Fruit fly (Drosophila melanogaster) whole organism, embryonic: ENCODE data around the gene srp.

Source experiments
- Atf6 ChIP-seq: fragments of 200-800 bp; sonication (Bioruptor generic); IDR thresholded peaks from 2 replicates; pipeline ENCODE4 v1.3.6; 2022; ENCODE audit warnings: missing biosample characterization, missing genetic modification characterization
- B-H2 ChIP-seq: fragments of 200-800 bp; sonication (Bioruptor generic); optimal IDR thresholded peaks from 2 replicates; lab custom pipeline; 2018; ENCODE audit warnings: missing biosample characterization, mild to moderate bottlenecking, missing genetic modification characterization
- CG10147 ChIP-seq: fragments of 200-800 bp; sonication (Bioruptor generic); optimal IDR thresholded peaks from 2 replicates; lab custom pipeline; 2019; ENCODE audit warnings: missing biosample characterization, mild to moderate bottlenecking, missing genetic modification characterization, moderate library complexity
- CG10267 ChIP-seq: fragments of 200-800 bp; sonication (Bioruptor generic); optimal IDR thresholded peaks from 2 replicates; lab custom pipeline; 2018; ENCODE audit warnings: missing biosample characterization, mild to moderate bottlenecking, missing genetic modification characterization, moderate library complexity
- CG11085 ChIP-seq: fragments of 200-800 bp; sonication (Bioruptor generic); IDR thresholded peaks from 2 replicates; pipeline ENCODE4 v1.3.6; 2022; ENCODE audit warnings: missing biosample characterization, missing genetic modification characterization
- CG11093 ChIP-seq: fragments of 200-800 bp; sonication (Bioruptor generic); IDR thresholded peaks from 3 replicates; pipeline ENCODE4 v1.3.6; 2022; ENCODE audit warnings: missing biosample characterization, missing genetic modification characterization
- CG11560 ChIP-seq: fragments of 200-800 bp; sonication (Bioruptor generic); IDR thresholded peaks from 3 replicates; pipeline ENCODE4 v1.3.6; 2022; ENCODE audit warnings: missing biosample characterization, missing genetic modification characterization
- CG12236 ChIP-seq: fragments of 200-800 bp; sonication (Bioruptor generic); optimal IDR thresholded peaks from 2 replicates; lab custom pipeline; 2016; ENCODE audit warnings: missing biosample characterization, missing genetic modification characterization
- CG12769 ChIP-seq: fragments of 200-800 bp; sonication (Bioruptor generic); optimal IDR thresholded peaks from 2 replicates; lab custom pipeline; 2019; ENCODE audit warnings: missing biosample characterization, mild to moderate bottlenecking, missing genetic modification characterization, moderate library complexity
- CG14710 ChIP-seq: fragments of 200-800 bp; sonication (Bioruptor generic); optimal IDR thresholded peaks from 3 replicates; lab custom pipeline; 2019; ENCODE audit warnings: missing biosample characterization, mild to moderate bottlenecking, missing genetic modification characterization, moderate library complexity
- CG15011 ChIP-seq: fragments of 200-800 bp; sonication (Bioruptor generic); optimal IDR thresholded peaks from 3 replicates; lab custom pipeline; 2018; ENCODE audit warnings: missing biosample characterization, mild to moderate bottlenecking, missing genetic modification characterization
- CG1602 ChIP-seq: fragments of 200-800 bp; sonication (Bioruptor generic); optimal IDR thresholded peaks from 3 replicates; lab custom pipeline; 2016; ENCODE audit warnings: missing biosample characterization, missing genetic modification characterization
- CG1647 ChIP-seq: fragments of 200-800 bp; sonication (Bioruptor generic); optimal IDR thresholded peaks from 3 replicates; lab custom pipeline; 2016; ENCODE audit warnings: missing biosample characterization, missing genetic modification characterization
- CG17361 ChIP-seq: fragments of 200-800 bp; sonication (Bioruptor generic); IDR thresholded peaks from 3 replicates; pipeline ENCODE4 v1.3.6; 2022; ENCODE audit warnings: missing biosample characterization, missing genetic modification characterization
- CG18011 ChIP-seq: fragments of 200-800 bp; sonication (Bioruptor generic); optimal IDR thresholded peaks from 2 replicates; lab custom pipeline; 2017; ENCODE audit warnings: missing biosample characterization, missing genetic modification characterization, mild to moderate bottlenecking, moderate library complexity, missing genotype
- CG30020 ChIP-seq: fragments of 200-800 bp; optimal IDR thresholded peaks from 2 replicates; lab custom pipeline; 2019; ENCODE audit warnings: missing biosample characterization, mild to moderate bottlenecking, missing genetic modification characterization, moderate library complexity
- CG32532 ChIP-seq: fragments of 200-800 bp; sonication (Bioruptor generic); IDR thresholded peaks from 2 replicates; pipeline ENCODE4 v1.3.6; 2022; ENCODE audit warnings: missing biosample characterization, missing genetic modification characterization
- CG32767 ChIP-seq: fragments of 200-800 bp; sonication (Bioruptor generic); IDR thresholded peaks from 2 replicates; pipeline ENCODE4 v1.3.6; 2022; ENCODE audit warnings: missing biosample characterization, missing genetic modification characterization
- CG3838 ChIP-seq: fragments of 200-800 bp; sonication (Bioruptor generic); optimal IDR thresholded peaks from 3 replicates; lab custom pipeline; 2016; ENCODE audit warnings: missing biosample characterization, missing genetic modification characterization
- CG4328 ChIP-seq: fragments of 200-800 bp; sonication (Bioruptor generic); optimal IDR thresholded peaks from 3 replicates; lab custom pipeline; 2017; ENCODE audit warnings: missing biosample characterization, missing genetic modification reagents, missing genetic modification characterization
- CG4617 ChIP-seq: fragments of 200-800 bp; sonication (Bioruptor generic); optimal IDR thresholded peaks from 3 replicates; lab custom pipeline; 2016; ENCODE audit warnings: missing biosample characterization, missing genetic modification characterization, borderline replicate concordance
- CG4707 ChIP-seq: fragments of 200-800 bp; sonication (Bioruptor generic); optimal IDR thresholded peaks from 2 replicates; lab custom pipeline; 2018; ENCODE audit warnings: missing biosample characterization, mild to moderate bottlenecking, missing genetic modification characterization, moderate library complexity
- CG5953 ChIP-seq: fragments of 200-800 bp; sonication (Bioruptor generic); IDR thresholded peaks from 2 replicates; pipeline ENCODE4 v1.3.6; 2022; ENCODE audit warnings: missing biosample characterization, missing genetic modification characterization
- CG6813 ChIP-seq: fragments of 200-800 bp; sonication (Bioruptor generic); optimal IDR thresholded peaks from 2 replicates; lab custom pipeline; 2017; ENCODE audit warnings: missing biosample characterization, missing genetic modification characterization, mild to moderate bottlenecking, moderate library complexity, missing genetic modification reagents
- CG9727 ChIP-seq: fragments of 200-800 bp; sonication (Bioruptor generic); optimal IDR thresholded peaks from 3 replicates; lab custom pipeline; 2017; ENCODE audit warnings: missing biosample characterization, mild to moderate bottlenecking, missing genetic modification characterization
- Camta ChIP-seq: fragments of 200-800 bp; sonication (Bioruptor generic); optimal IDR thresholded peaks from 2 replicates; lab custom pipeline; 2016; ENCODE audit warnings: missing biosample characterization, missing genetic modification characterization
- D ChIP-seq, 2 experiments: fragments of 200-800 bp in 1 of 2; fragments of >200 bp in 1 of 2; sonication (Bioruptor generic) in 1 of 2; optimal IDR thresholded peaks; 2 replicates in 1 of 2; 3 replicates in 1 of 2; lab custom pipeline; 2017; ENCODE audit warnings: mild to moderate bottlenecking in 1 of 2, missing biosample characterization in 1 of 2, missing genetic modification characterization in 1 of 2, missing genetic modification reagents in 1 of 2
- D19B ChIP-seq: fragments of 200-800 bp; sonication (Bioruptor generic); optimal IDR thresholded peaks from 2 replicates; lab custom pipeline; 2017; ENCODE audit warnings: missing biosample characterization, mild to moderate bottlenecking, missing genetic modification characterization
- Dek ChIP-seq: fragments of 200-800 bp; sonication (Bioruptor generic); optimal IDR thresholded peaks from 3 replicates; lab custom pipeline; 2019; ENCODE audit warnings: missing biosample characterization, mild to moderate bottlenecking, missing genetic modification characterization, moderate library complexity
- Hr3 ChIP-seq: fragments of 200-800 bp; sonication (Bioruptor generic); optimal IDR thresholded peaks from 3 replicates; lab custom pipeline; 2016; ENCODE audit warnings: missing biosample characterization, missing genetic modification characterization
- Hr39 ChIP-seq: fragments of >200 bp; optimal IDR thresholded peaks from 2 replicates; lab custom pipeline; 2017
- Med ChIP-seq: fragments of 200-800 bp; sonication (Bioruptor generic); peaks from one replicate; lab custom pipeline; 2016; ENCODE audit warnings: missing biosample characterization, missing genetic modification characterization, mild to moderate bottlenecking, inconsistent platforms, moderate library complexity
- cas ChIP-seq: fragments of 200-800 bp; sonication (Bioruptor generic); IDR thresholded peaks from 2 replicates; pipeline ENCODE4 v1.3.6; 2022; ENCODE audit warnings: missing biosample characterization, missing genetic modification characterization
- emc ChIP-seq: fragments of 200-800 bp; sonication (Bioruptor generic); optimal IDR thresholded peaks from 2 replicates; lab custom pipeline; 2016; ENCODE audit warnings: missing biosample characterization, missing genetic modification characterization
- ems ChIP-seq: fragments of 200-800 bp; sonication (Bioruptor generic); optimal IDR thresholded peaks from 3 replicates; lab custom pipeline; 2016; ENCODE audit warnings: missing biosample characterization, missing genetic modification characterization
- fd96Cb ChIP-seq: fragments of 200-800 bp; sonication (Bioruptor generic); optimal IDR thresholded peaks from 2 replicates; lab custom pipeline; 2018; ENCODE audit warnings: missing biosample characterization, mild to moderate bottlenecking, missing genetic modification characterization, moderate library complexity
- ftz-f1 ChIP-seq: fragments of 200-800 bp; sonication (Bioruptor generic); optimal IDR thresholded peaks from 2 replicates; lab custom pipeline; 2016; ENCODE audit warnings: missing biosample characterization, missing genetic modification characterization
- gfzf ChIP-seq: fragments of 200-800 bp; sonication (Bioruptor generic); optimal IDR thresholded peaks from 2 replicates; lab custom pipeline; 2016; ENCODE audit warnings: missing biosample characterization, mild to moderate bottlenecking, missing genetic modification characterization, moderate library complexity
- h ChIP-seq: fragments of >200 bp; optimal IDR thresholded peaks from 2 replicates; lab custom pipeline; 2017
- jigr1 ChIP-seq: fragments of 200-800 bp; sonication (Bioruptor generic); IDR thresholded peaks from 3 replicates; pipeline ENCODE4 v1.3.6; 2022; ENCODE audit warnings: missing biosample characterization, missing genetic modification characterization
- klu ChIP-seq: fragments of 200-800 bp; sonication (Bioruptor generic); IDR thresholded peaks from 2 replicates; pipeline ENCODE4 v1.3.6; 2022; ENCODE audit warnings: missing biosample characterization, missing genetic modification characterization
- lola ChIP-seq, 3 experiments: fragments of >200 bp in 2 of 3; fragments of 200-800 bp in 1 of 3; sonication (Bioruptor generic) in 1 of 3; optimal IDR thresholded peaks; 2 replicates each; lab custom pipeline; 2017 to 2019; ENCODE audit warnings: missing biosample characterization in 3 of 3, missing genetic modification characterization in 3 of 3, mild to moderate bottlenecking in 1 of 3, moderate library complexity in 1 of 3
- mld ChIP-seq: fragments of 200-800 bp; sonication (Bioruptor generic); IDR thresholded peaks from 3 replicates; pipeline ENCODE4 v1.3.6; 2022; ENCODE audit warnings: missing biosample characterization, missing genetic modification characterization; ENCODE audit not compliant: partially characterized antibody
- peb ChIP-seq: fragments of 200-800 bp; sonication (Bioruptor generic); IDR thresholded peaks from 2 replicates; pipeline ENCODE4 v1.3.6; 2022; ENCODE audit warnings: missing biosample characterization, missing genetic modification characterization
- pnt ChIP-seq: fragments of 200-800 bp; sonication (Bioruptor generic); optimal IDR thresholded peaks from 3 replicates; lab custom pipeline; 2016; ENCODE audit warnings: missing biosample characterization, missing genetic modification characterization
- prd ChIP-seq, 3 experiments: fragments of >200 bp in 2 of 3; fragments of 200-800 bp in 1 of 3; sonication (Bioruptor generic) in 1 of 3; optimal IDR thresholded peaks in 2 of 3; IDR thresholded peaks in 1 of 3; 2 replicates in 2 of 3; 3 replicates in 1 of 3; pipeline versions ENCODE4 v1.3.6 to Lab custom; 2017 to 2022; ENCODE audit warnings: missing biosample characterization in 1 of 3, missing genetic modification characterization in 1 of 3
- sd ChIP-seq: fragments of 200-800 bp; sonication (Bioruptor generic); optimal IDR thresholded peaks from 3 replicates; lab custom pipeline; 2018; ENCODE audit warnings: missing biosample characterization, mild to moderate bottlenecking, missing genetic modification characterization, moderate library complexity
- sna ChIP-seq: fragments of 200-800 bp; sonication (Bioruptor generic); IDR thresholded peaks from 2 replicates; pipeline ENCODE4 v1.3.6; 2022; ENCODE audit warnings: missing biosample characterization, missing genetic modification characterization; ENCODE audit not compliant: partially characterized antibody
- tgo ChIP-seq: fragments of 200-800 bp; sonication (Bioruptor generic); IDR thresholded peaks from 3 replicates; pipeline ENCODE4 v1.3.6; 2022; ENCODE audit warnings: missing biosample characterization, missing genetic modification characterization
- tio ChIP-seq: fragments of 200-800 bp; sonication (Bioruptor generic); optimal IDR thresholded peaks from 2 replicates; lab custom pipeline; 2017; ENCODE audit warnings: missing biosample characterization, missing genetic modification characterization, inconsistent platforms
- toy ChIP-seq: fragments of 200-800 bp; sonication (Bioruptor generic); IDR thresholded peaks from 2 replicates; pipeline ENCODE4 v1.3.6; 2022; ENCODE audit warnings: missing biosample characterization, missing genetic modification characterization

The srp gene

DNA sequence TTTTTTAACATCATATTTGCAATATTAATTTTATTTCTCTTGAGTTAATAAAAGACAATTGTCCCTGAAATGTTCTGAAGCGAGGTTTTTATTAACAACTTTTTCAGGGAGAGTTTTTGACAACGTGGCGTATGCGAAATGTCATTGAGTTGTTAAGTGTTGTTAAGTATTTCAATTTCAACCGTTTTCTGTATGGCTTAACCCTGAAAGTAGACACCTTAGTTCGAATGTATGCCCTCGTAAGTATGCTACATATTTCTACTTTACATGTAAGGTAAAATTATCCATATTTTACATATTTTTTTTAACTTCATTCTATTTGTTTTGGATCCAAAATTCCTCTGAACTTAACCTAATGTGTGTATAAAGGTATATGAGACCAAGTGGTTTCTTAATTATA is 18.1 kb downstream of the srp start (continued):
- TF ChIP-seq prd (optimal IDR thresholded peaks at IDR 0.05; lab: Kevin White, UChicago) (no peak), prd (GFP tag; IDR thresholded peaks at IDR 0.05; lab: Robert Waterston, UW) (no peak), CG12769 (tag; lab: Kevin White, UChicago) (no peak), CG10147 (GFP tag; lab: Kevin White, UChicago) (no peak), CG6813 (no peak), pnt (GFP tag; lab: Kevin White, UChicago) (no peak), ems (GFP tag; lab: Kevin White, UChicago) (no peak), emc (no peak), Atf6 (GFP tag; lab: Robert Waterston, UW) (no peak), klu (GFP tag; lab: Robert Waterston, UW) (no peak), sd (tag; lab: Kevin White, UChicago) (no peak), CG32767 (GFP tag; lab: Robert Waterston, UW) (no peak), Hr3 (GFP tag; lab: Kevin White, UChicago) (no peak), CG17361 (GFP tag; lab: Robert Waterston, UW) (0 out of 3 replicates have a peak, but pooled peaks have one; percentile 20), CG15011 (no peak), Camta (no peak), CG1602 (GFP tag; lab: Kevin White, UChicago) (no peak), mld (GFP tag; lab: Robert Waterston, UW) (no peak), CG12236 (GFP tag; lab: Kevin White, UChicago) (no peak), peb (GFP tag; lab: Robert Waterston, UW) (no peak), h (lab: Kevin White, UChicago) (no peak), gfzf (GFP tag; lab: Kevin White, UChicago) (no peak), CG14710 (peak; percentile 45), cas (GFP tag; lab: Robert Waterston, UW) (no peak), CG10267 (tag; lab: Kevin White, UChicago) (peak; percentile 92), CG3838 (GFP tag; lab: Kevin White, UChicago) (no peak), CG11093 (GFP tag; lab: Robert Waterston, UW) (no peak), Dek (no peak), CG4617 (no peak), CG4707 (GFP tag; lab: Kevin White, UChicago) (no peak), sna (peak; percentile 73), CG11560 (tag; lab: Robert Waterston, UW) (no peak), CG5953 (GFP tag; lab: Robert Waterston, UW) (no peak), tgo (GFP tag; lab: Robert Waterston, UW) (no peak), CG32532 (GFP tag; lab: Robert Waterston, UW) (no peak), jigr1 (GFP tag; lab: Robert Waterston, UW) (no peak), lola (GFP tag; optimal IDR thresholded peaks at IDR 0.05; lab: Kevin White, UChicago) (no peak), CG11085 (GFP tag; lab: Robert Waterston, UW) (no peak), CG18011 (no peak), D19B (GFP tag; lab: Kevin White, UChicago) (no peak), CG30020 (no peak), Hr39 (no peak), tio (GFP tag; lab: Kevin White, UChicago) (no peak), ftz-f1 (GFP tag; lab: Kevin White, UChicago) (peak; percentile 32), CG9727 (GFP tag; lab: Kevin White, UChicago) (no peak), CG4328 (no peak), D (optimal IDR thresholded peaks at IDR 0.05; lab: Kevin White, UChicago) (no peak), D (GFP tag; optimal IDR thresholded peaks at IDR 0.05; lab: Kevin White, UChicago) (no peak), Med (GFP tag; lab: Kevin White, UChicago) (peak; percentile 77), CG1647 (GFP tag; lab: Kevin White, UChicago) (no peak), toy (GFP tag; lab: Robert Waterston, UW) (no peak), B-H2 (GFP tag; lab: Kevin White, UChicago) (no peak), fd96Cb (no peak)
